Worm (Caenorhabditis elegans) whole organism, early embryonic: ENCODE measurements around the gene pept-2.

Experiments used
- F13C5.2 ChIP-seq: sonication (generic microtip); optimal IDR thresholded peaks from 2 replicates; lab custom pipeline; 2017; ENCODE audit warnings: mild to moderate bottlenecking, missing genetic modification characterization, inconsistent platforms, missing compliant biosample characterization
- aly-1 ChIP-seq: sonication (generic microtip); optimal IDR thresholded peaks from 2 replicates; lab custom pipeline; 2016; ENCODE audit warnings: missing genetic modification characterization, missing compliant biosample characterization
- ama-1 ChIP-seq: fragments of 150-350 bp; optimal IDR thresholded peaks from 2 replicates; lab custom pipeline; 2014
- ets-7 ChIP-seq: sonication (generic microtip); optimal IDR thresholded peaks from 2 replicates; lab custom pipeline; 2016; ENCODE audit warnings: missing genotype, missing genetic modification characterization, missing compliant biosample characterization
- flt-1 ChIP-seq: fragments of 200-800 bp; sonication (Bioruptor generic); IDR thresholded peaks from 2 replicates; pipeline ENCODE4 v1.3.6; 2022; ENCODE audit warnings: missing genetic modification characterization, missing compliant biosample characterization
- hmbx-1 ChIP-seq: sonication (generic microtip); optimal IDR thresholded peaks from 2 replicates; lab custom pipeline; 2016; ENCODE audit warnings: mild to moderate bottlenecking, missing genetic modification characterization, missing compliant biosample characterization
- hmg-4 ChIP-seq: fragments of 200-800 bp; sonication (Bioruptor generic); optimal IDR thresholded peaks from 2 replicates; lab custom pipeline; 2018; ENCODE audit warnings: mild to moderate bottlenecking, missing genetic modification characterization, missing compliant biosample characterization
- pes-1 ChIP-seq: fragments of 200-800 bp; sonication (Bioruptor generic); IDR thresholded peaks from 2 replicates; pipeline ENCODE4 v1.3.6; 2022; ENCODE audit warnings: missing genetic modification reagents, missing genetic modification characterization, missing compliant biosample characterization
- scrt-1 ChIP-seq: fragments of 200-800 bp; sonication (Bioruptor generic); IDR thresholded peaks from 2 replicates; pipeline ENCODE4 v1.3.6; 2022; ENCODE audit warnings: missing genetic modification characterization, missing compliant biosample characterization
- sea-1 ChIP-seq: fragments of 200-800 bp; sonication (Bioruptor generic); conservative IDR thresholded peaks from 2 replicates; pipeline ENCODE4 v1.3.6; 2022; ENCODE audit warnings: missing genetic modification characterization, missing compliant biosample characterization
- tbx-37 ChIP-seq: fragments of 200-800 bp; sonication (Bioruptor generic); conservative IDR thresholded peaks from 2 replicates; pipeline ENCODE4 v1.3.6; 2022; ENCODE audit warnings: missing genetic modification reagents, missing genetic modification characterization, missing compliant biosample characterization
- tra-4 ChIP-seq: sonication (generic microtip); optimal IDR thresholded peaks from 2 replicates; lab custom pipeline; 2017; ENCODE audit warnings: missing genetic modification characterization, missing compliant biosample characterization

DNA sequence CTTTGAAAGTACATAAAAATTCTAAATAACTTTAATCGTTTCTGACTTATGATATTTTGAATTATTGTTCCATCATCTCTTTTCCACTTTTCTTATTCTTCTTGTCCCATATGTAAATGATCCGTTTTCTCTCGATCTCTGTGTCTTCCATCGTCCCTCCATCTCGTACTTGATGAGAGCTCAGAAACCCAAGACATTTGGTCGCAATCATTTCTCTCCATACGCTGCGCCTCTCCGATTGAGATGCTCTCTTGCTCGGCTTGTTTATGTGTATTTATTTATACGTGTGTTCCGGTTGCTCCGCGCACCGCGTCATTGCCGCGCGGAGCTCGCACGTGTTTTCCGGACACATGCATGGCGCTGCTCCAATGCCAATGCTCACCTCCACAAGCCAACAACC is 20.9 kb downstream of the pept-2 start:
- no peak for TF ChIP-seq ama-1 (lab: Kevin White, UChicago)
- TF ChIP-seq pes-1, result no peak
- TF ChIP-seq sea-1 (GFP tag; lab: Robert Waterston, UW), result no peak
- no peak for TF ChIP-seq tra-4 (tag; lab: Kevin White, UChicago)
- TF ChIP-seq hmg-4 (GFP tag; lab: Kevin White, UChicago), result no peak
- TF ChIP-seq flt-1 (GFP tag; lab: Robert Waterston, UW), result no peak
- no peak for TF ChIP-seq ets-7
- no peak for TF ChIP-seq aly-1 (tag; lab: Kevin White, UChicago)
- no peak for TF ChIP-seq hmbx-1 (tag; lab: Kevin White, UChicago)
- no peak for TF ChIP-seq tbx-37 (GFP tag; lab: Robert Waterston, UW)
- TF ChIP-seq scrt-1 (GFP tag; lab: Robert Waterston, UW), result no peak
- no peak for TF ChIP-seq F13C5.2
